Comparison of ENCODE assay signal across 4 worm cellular contexts in genomic region chrII:6928416-6928815, ce11.
A peak's percentile ranks its signal among the peaks of the same experiment; 100 is the strongest.
TF ChIP-seq lines count a peak whose summit lies in the region.

TSS of gene flcn-1 (plus strand) at chrII:6928763.

TF ChIP-seq in whole organism, L1 larva, 84 proteins besides CTCF, POLR2A, EP300 and RAD21 (continued from another document):
- TF ChIP-seq fkh-8 (tag; optimal IDR thresholded peaks at IDR 0.05; lab: Kevin White, UChicago), result peak; percentile 81
- TF ChIP-seq unc-62 (GFP tag; optimal IDR thresholded peaks at IDR 0.05; lab: Kevin White, UChicago), result no peak
- peak; percentile 9 for TF ChIP-seq lir-3 (tag; optimal IDR thresholded peaks at IDR 0.05; lab: Kevin White, UChicago; ENCODE audit: poor library complexity)
- peak; percentile 41 for TF ChIP-seq elt-2 (tag; optimal IDR thresholded peaks at IDR 0.05; lab: Kevin White, UChicago)
- peak; percentile 45 for TF ChIP-seq hlh-4 (tag; optimal IDR thresholded peaks at IDR 0.05; lab: Kevin White, UChicago)
- TF ChIP-seq efl-1 (optimal IDR thresholded peaks at IDR 0.05; lab: Kevin White, UChicago), result peak; percentile 42 to 50
- peak in 1 of 2 experiments; percentile 30 for TF ChIP-seq efl-1 (GFP tag; optimal IDR thresholded peaks at IDR 0.05 in 1 of 2; lab: Kevin White, UChicago)
- TF ChIP-seq pax-3 (tag; optimal IDR thresholded peaks at IDR 0.05; lab: Kevin White, UChicago), result no peak
- TF ChIP-seq egl-13 (tag; optimal IDR thresholded peaks at IDR 0.05; lab: Kevin White, UChicago), result peak; percentile 50
- TF ChIP-seq snpc-4 (tag; optimal IDR thresholded peaks at IDR 0.05; lab: Kevin White, UChicago), result peak; percentile 15
- no peak for TF ChIP-seq nhr-84 (tag; optimal IDR thresholded peaks at IDR 0.05; lab: Kevin White, UChicago)
- peak; percentile 52 for TF ChIP-seq nhr-85 (tag; lab: Kevin White, UChicago)
- peak; percentile 76 for TF ChIP-seq mep-1 (tag; optimal IDR thresholded peaks at IDR 0.05; lab: Kevin White, UChicago)
- peak; percentile 78 for TF ChIP-seq nhr-71 (tag; optimal IDR thresholded peaks at IDR 0.05; lab: Kevin White, UChicago)
- peak; percentile 20 for TF ChIP-seq unc-130 (tag; optimal IDR thresholded peaks at IDR 0.05; lab: Kevin White, UChicago)
- peak; percentile 42 for TF ChIP-seq nhr-19 (GFP tag; conservative IDR thresholded peaks at IDR 0.05; lab: Robert Waterston, UW)
- TF ChIP-seq fos-1 (tag; optimal IDR thresholded peaks at IDR 0.05; lab: Kevin White, UChicago), result peak; percentile 15
- TF ChIP-seq nhr-90 (tag; optimal IDR thresholded peaks at IDR 0.05; lab: Kevin White, UChicago; ENCODE audit: poor library complexity), result peak; percentile 41
- TF ChIP-seq tbx-2 (tag; optimal IDR thresholded peaks at IDR 0.05; lab: Kevin White, UChicago), result peak; percentile 40
- TF ChIP-seq unc-86 (tag; optimal IDR thresholded peaks at IDR 0.05; lab: Kevin White, UChicago), result no peak
- peak; percentile 34 for TF ChIP-seq irx-1 (tag; optimal IDR thresholded peaks at IDR 0.05; lab: Kevin White, UChicago)
- TF ChIP-seq blmp-1 (tag; optimal IDR thresholded peaks at IDR 0.05; lab: Kevin White, UChicago), result peak; percentile 23
- TF ChIP-seq dpl-1 (GFP tag; optimal IDR thresholded peaks at IDR 0.05; lab: Kevin White, UChicago), result peak in 2 of 3 experiments; percentile 10 to 37
- TF ChIP-seq dsc-1 (tag; optimal IDR thresholded peaks at IDR 0.05; lab: Kevin White, UChicago), result peak; percentile 7
- TF ChIP-seq nhr-20 (tag; optimal IDR thresholded peaks at IDR 0.05; lab: Kevin White, UChicago), result peak; percentile 64
- TF ChIP-seq unc-30 (tag; optimal IDR thresholded peaks at IDR 0.05; lab: Kevin White, UChicago), result no peak
- no peak for TF ChIP-seq isw-1 (GFP tag; IDR thresholded peaks at IDR 0.05; lab: Robert Waterston, UW)
- TF ChIP-seq swsn-7 (tag; optimal IDR thresholded peaks at IDR 0.05; lab: Kevin White, UChicago), result peak; percentile 61
- TF ChIP-seq snu-23 (GFP tag; optimal IDR thresholded peaks at IDR 0.05; lab: Kevin White, UChicago), result peak; percentile 74
- TF ChIP-seq xbp-1 (tag; optimal IDR thresholded peaks at IDR 0.05; lab: Kevin White, UChicago), result peak; percentile 49

TF ChIP-seq in whole organism, L2 larva, 48 proteins besides CTCF, POLR2A, EP300 and RAD21 (continued from another document):
- TF ChIP-seq unc-55 (GFP tag; optimal IDR thresholded peaks at IDR 0.05; lab: Kevin White, UChicago), result peak; percentile 45
- no peak for TF ChIP-seq ceh-82 (tag; optimal IDR thresholded peaks at IDR 0.05; lab: Kevin White, UChicago)
- TF ChIP-seq Y55F3AM.14 (GFP tag; optimal IDR thresholded peaks at IDR 0.05; lab: Kevin White, UChicago), result no peak
- TF ChIP-seq peb-1 (tag; optimal IDR thresholded peaks at IDR 0.05; lab: Kevin White, UChicago), result no peak
- TF ChIP-seq ceh-16 (tag; optimal IDR thresholded peaks at IDR 0.05; lab: Kevin White, UChicago), result no peak
- TF ChIP-seq snpc-4 (tag; optimal IDR thresholded peaks at IDR 0.05; lab: Kevin White, UChicago), result peak; percentile 2
- TF ChIP-seq lin-11 (tag; optimal IDR thresholded peaks at IDR 0.05; lab: Kevin White, UChicago), result no peak
- no peak for TF ChIP-seq nhr-77 (tag; optimal IDR thresholded peaks at IDR 0.05; lab: Kevin White, UChicago)
- TF ChIP-seq unc-62 (GFP tag; optimal IDR thresholded peaks at IDR 0.05; lab: Kevin White, UChicago), result no peak
- TF ChIP-seq nhr-6 (tag; optimal IDR thresholded peaks at IDR 0.05; lab: Kevin White, UChicago), result peak; percentile 66
- TF ChIP-seq elt-1 (tag; optimal IDR thresholded peaks at IDR 0.05; lab: Kevin White, UChicago), result no peak
- no peak for TF ChIP-seq ama-1 (optimal IDR thresholded peaks at IDR 0.05; lab: Kevin White, UChicago)
- no peak for TF ChIP-seq mab-5 (tag; optimal IDR thresholded peaks at IDR 0.05; lab: Kevin White, UChicago)
- TF ChIP-seq ztf-11 (tag; optimal IDR thresholded peaks at IDR 0.05; lab: Kevin White, UChicago), result no peak
- no peak for TF ChIP-seq blmp-1 (tag; optimal IDR thresholded peaks at IDR 0.05; lab: Kevin White, UChicago; ENCODE audit: insufficient read depth)
- peak; percentile 80 for TF ChIP-seq C34F6.9 (tag; optimal IDR thresholded peaks at IDR 0.05; lab: Kevin White, UChicago)
- TF ChIP-seq mdl-1 (tag; optimal IDR thresholded peaks at IDR 0.05; lab: Kevin White, UChicago), result no peak
- TF ChIP-seq crh-2 (tag; optimal IDR thresholded peaks at IDR 0.05; lab: Kevin White, UChicago), result peak; percentile 59
- no peak for TF ChIP-seq lin-13 (GFP tag; optimal IDR thresholded peaks at IDR 0.05; lab: Kevin White, UChicago)
- no peak for TF ChIP-seq nhr-23 (tag; optimal IDR thresholded peaks at IDR 0.05; lab: Kevin White, UChicago)
- no peak for TF ChIP-seq zag-1 (tag; optimal IDR thresholded peaks at IDR 0.05; lab: Kevin White, UChicago)
- TF ChIP-seq F13H6.1 (tag; optimal IDR thresholded peaks at IDR 0.05; lab: Kevin White, UChicago), result peak; percentile 59
- no peak for TF ChIP-seq ztf-1 (GFP tag; conservative IDR thresholded peaks at IDR 0.05; lab: Robert Waterston, UW)
- TF ChIP-seq nhr-25 (tag; optimal IDR thresholded peaks at IDR 0.05; lab: Kevin White, UChicago), result peak; percentile 38
- TF ChIP-seq lin-39 (tag; optimal IDR thresholded peaks at IDR 0.05; lab: Kevin White, UChicago), result no peak
- no peak for TF ChIP-seq nhr-10 (tag; optimal IDR thresholded peaks at IDR 0.05; lab: Kevin White, UChicago)
- TF ChIP-seq egl-27 (tag; optimal IDR thresholded peaks at IDR 0.05; lab: Kevin White, UChicago), result no peak
- no peak for TF ChIP-seq nhr-21 (tag; optimal IDR thresholded peaks at IDR 0.05; lab: Kevin White, UChicago)
- TF ChIP-seq R02D3.7 (tag; optimal IDR thresholded peaks at IDR 0.05; lab: Kevin White, UChicago), result no peak
- TF ChIP-seq unc-39 (tag; optimal IDR thresholded peaks at IDR 0.05; lab: Kevin White, UChicago), result no peak
- TF ChIP-seq dmd-4 (tag; optimal IDR thresholded peaks at IDR 0.05; lab: Kevin White, UChicago), result no peak
- TF ChIP-seq alr-1 (tag; optimal IDR thresholded peaks at IDR 0.05; lab: Kevin White, UChicago), result no peak
- TF ChIP-seq nhr-12 (tag; optimal IDR thresholded peaks at IDR 0.05; lab: Kevin White, UChicago), result no peak
- TF ChIP-seq ztf-4 (tag; optimal IDR thresholded peaks at IDR 0.05; lab: Kevin White, UChicago), result no peak
TF ChIP-seq in whole organism, L2 larva: peak in this region for 12.

TF ChIP-seq in whole organism, L3 larva, 47 proteins besides CTCF, POLR2A, EP300 and RAD21 (continued from another document):
- TF ChIP-seq nhr-11 (tag; optimal IDR thresholded peaks at IDR 0.05; lab: Kevin White, UChicago) (no peak), sea-2 (GFP tag; optimal IDR thresholded peaks at IDR 0.05; lab: Kevin White, UChicago) (no peak), skn-1 (tag; optimal IDR thresholded peaks at IDR 0.05; lab: Kevin White, UChicago) (no peak), unc-39 (tag; optimal IDR thresholded peaks at IDR 0.05; lab: Kevin White, UChicago) (no peak), jun-1 (tag; optimal IDR thresholded peaks at IDR 0.05; lab: Kevin White, UChicago) (no peak), nhr-23 (tag; optimal IDR thresholded peaks at IDR 0.05; lab: Kevin White, UChicago) (no peak), pqm-1 (tag; optimal IDR thresholded peaks at IDR 0.05; lab: Kevin White, UChicago) (peak; percentile 2), lsy-12 (tag; optimal IDR thresholded peaks at IDR 0.05; lab: Kevin White, UChicago) (peak; percentile 3), snpc-4 (tag; optimal IDR thresholded peaks at IDR 0.05; lab: Kevin White, UChicago) (peak; percentile 43), elt-3 (tag; optimal IDR thresholded peaks at IDR 0.05; lab: Kevin White, UChicago) (no peak), nhr-237 (tag; optimal IDR thresholded peaks at IDR 0.05; lab: Kevin White, UChicago) (no peak), unc-62 (GFP tag; optimal IDR thresholded peaks at IDR 0.05; lab: Kevin White, UChicago) (no peak), egl-5 (tag; optimal IDR thresholded peaks at IDR 0.05; lab: Kevin White, UChicago) (no peak)

TF ChIP-seq in whole organism, L4 larva, 104 proteins besides CTCF, POLR2A, EP300 and RAD21 (continued from another document):
- TF ChIP-seq lin-1 (GFP tag; IDR thresholded peaks at IDR 0.05; lab: Robert Waterston, UW) (0 out of 2 replicates have a peak, but pooled peaks have one; percentile 13), pha-4 (GFP tag; IDR thresholded peaks at IDR 0.05; lab: Robert Waterston, UW) (no peak), pha-4 (tag; optimal IDR thresholded peaks at IDR 0.05; lab: Kevin White, UChicago) (peak; percentile 38), hlh-11 (tag; optimal IDR thresholded peaks at IDR 0.05; lab: Kevin White, UChicago) (peak; percentile 61), arid-1 (GFP tag; conservative IDR thresholded peaks at IDR 0.05; lab: Robert Waterston, UW) (no peak), dmd-6 (GFP tag; IDR thresholded peaks at IDR 0.05; lab: Robert Waterston, UW) (0 out of 2 replicates have a peak, but pooled peaks have one; percentile 28), hlh-30 (tag; optimal IDR thresholded peaks at IDR 0.05; lab: Kevin White, UChicago; ENCODE audit: insufficient read depth) (peak; percentile 96), madf-9 (GFP tag; conservative IDR thresholded peaks at IDR 0.05; lab: Robert Waterston, UW) (no peak), daf-19 (GFP tag; conservative IDR thresholded peaks at IDR 0.05; lab: Robert Waterston, UW) (no peak), dve-1 (tag; optimal IDR thresholded peaks at IDR 0.05; lab: Kevin White, UChicago; ENCODE audit: insufficient read depth) (peak; percentile 56), tra-1 (GFP tag; IDR thresholded peaks at IDR 0.05; lab: Robert Waterston, UW) (no peak), lin-13 (GFP tag; optimal IDR thresholded peaks at IDR 0.05; lab: Kevin White, UChicago) (no peak), daf-16 (GFP tag; optimal IDR thresholded peaks at IDR 0.05; lab: Kevin White, UChicago) (no peak), daf-16 (tag; optimal IDR thresholded peaks at IDR 0.05; lab: Kevin White, UChicago) (peak; percentile 41), dmd-9 (GFP tag; IDR thresholded peaks at IDR 0.05; lab: Robert Waterston, UW) (no peak), mdl-1 (tag; optimal IDR thresholded peaks at IDR 0.05; lab: Kevin White, UChicago) (peak in 1 of 2 experiments; percentile 34), mep-1 (tag; optimal IDR thresholded peaks at IDR 0.05; lab: Kevin White, UChicago) (peak; percentile 57), nhr-111 (GFP tag; optimal IDR thresholded peaks at IDR 0.05; lab: Kevin White, UChicago) (no peak), nhr-102 (tag; optimal IDR thresholded peaks at IDR 0.05; lab: Kevin White, UChicago) (no peak), Y75B8A.6 (GFP tag; IDR thresholded peaks at IDR 0.05; lab: Robert Waterston, UW) (no peak), rbr-2 (tag; optimal IDR thresholded peaks at IDR 0.05; lab: Kevin White, UChicago) (peak; percentile 16), ctbp-1 (GFP tag; IDR thresholded peaks at IDR 0.05; lab: Robert Waterston, UW) (no peak), php-3 (GFP tag; IDR thresholded peaks at IDR 0.05; lab: Robert Waterston, UW) (no peak), daf-8 (GFP tag; IDR thresholded peaks at IDR 0.05; lab: Robert Waterston, UW) (no peak)
